Fruit fly (Drosophila melanogaster) whole organism, embryonic: ENCODE data around the gene CG6356.

Experiments
- B-H1 ChIP-seq: fragments of 200-800 bp; sonication (Bioruptor generic); IDR thresholded peaks from 3 replicates; pipeline ENCODE4 v1.3.6; 2022; ENCODE audit warnings: missing biosample characterization, missing genetic modification characterization
- Bdp1 ChIP-seq: fragments of 200-800 bp; sonication (Bioruptor generic); optimal IDR thresholded peaks from 3 replicates; lab custom pipeline; 2016; ENCODE audit warnings: missing biosample characterization, missing genetic modification characterization
- CG10147 ChIP-seq: fragments of 200-800 bp; sonication (Bioruptor generic); optimal IDR thresholded peaks from 2 replicates; lab custom pipeline; 2019; ENCODE audit warnings: missing biosample characterization, mild to moderate bottlenecking, missing genetic modification characterization, moderate library complexity
- CG1024 ChIP-seq: fragments of 200-800 bp; sonication (Bioruptor generic); IDR thresholded peaks from 2 replicates; pipeline ENCODE4 v1.3.6; 2022; ENCODE audit warnings: missing biosample characterization, missing genetic modification characterization
- CG10321 ChIP-seq: fragments of 200-800 bp; sonication (Bioruptor generic); IDR thresholded peaks from 2 replicates; pipeline ENCODE4 v1.3.6; 2022; ENCODE audit warnings: missing biosample characterization, missing genetic modification characterization
- CG11247 ChIP-seq: fragments of 200-800 bp; sonication (Bioruptor generic); IDR thresholded peaks from 2 replicates; pipeline ENCODE4 v1.3.6; 2022; ENCODE audit warnings: missing biosample characterization, missing genetic modification characterization
- CG11398 ChIP-seq: fragments of 200-800 bp; sonication (Bioruptor generic); optimal IDR thresholded peaks from 2 replicates; lab custom pipeline; 2016; ENCODE audit warnings: missing biosample characterization, missing genetic modification characterization
- CG12155 ChIP-seq: fragments of 200-800 bp; sonication (Bioruptor generic); optimal IDR thresholded peaks from 3 replicates; lab custom pipeline; 2016; ENCODE audit warnings: missing biosample characterization, missing genetic modification characterization
- CG12942 ChIP-seq: fragments of 200-800 bp; sonication (Bioruptor generic); optimal IDR thresholded peaks from 3 replicates; lab custom pipeline; 2016; ENCODE audit warnings: missing biosample characterization, missing genetic modification characterization
- CG16813 ChIP-seq: fragments of 200-800 bp; sonication (Bioruptor generic); IDR thresholded peaks from 3 replicates; pipeline ENCODE4 v1.3.6; 2022; ENCODE audit warnings: missing biosample characterization, missing genetic modification characterization; ENCODE audit not compliant: partially characterized antibody
- CG1832 ChIP-seq: fragments of 200-800 bp; sonication (Bioruptor generic); optimal IDR thresholded peaks from 2 replicates; lab custom pipeline; 2017; ENCODE audit warnings: missing biosample characterization, mild to moderate bottlenecking, missing genetic modification characterization, inconsistent platforms
- CG18599 ChIP-seq: fragments of 200-800 bp; sonication (Bioruptor generic); optimal IDR thresholded peaks from 3 replicates; lab custom pipeline; 2017; ENCODE audit warnings: missing biosample characterization, missing genetic modification characterization, mild to moderate bottlenecking, moderate library complexity, missing genetic modification reagents
- CG2120 ChIP-seq: fragments of 200-800 bp; sonication (Bioruptor generic); optimal IDR thresholded peaks from 3 replicates; lab custom pipeline; 2016; ENCODE audit warnings: missing biosample characterization, missing genetic modification characterization
- CG33213 ChIP-seq: fragments of 200-800 bp; sonication (Bioruptor generic); optimal IDR thresholded peaks from 3 replicates; lab custom pipeline; 2016; ENCODE audit warnings: missing biosample characterization, missing genetic modification characterization
- CG43689 ChIP-seq: fragments of 200-800 bp; sonication (Bioruptor generic); IDR thresholded peaks from 2 replicates; pipeline ENCODE4 v1.3.6; 2022; ENCODE audit warnings: missing biosample characterization, missing genetic modification characterization
- CG4854 ChIP-seq: fragments of 200-800 bp; sonication (Bioruptor generic); optimal IDR thresholded peaks from 2 replicates; lab custom pipeline; 2016; ENCODE audit warnings: missing biosample characterization, missing genetic modification characterization, inconsistent platforms
- CG9215 ChIP-seq: fragments of 200-800 bp; sonication (Bioruptor generic); IDR thresholded peaks from 2 replicates; pipeline ENCODE4 v1.3.6; 2022; ENCODE audit warnings: missing biosample characterization, missing genetic modification characterization
- CG9727 ChIP-seq: fragments of 200-800 bp; sonication (Bioruptor generic); optimal IDR thresholded peaks from 3 replicates; lab custom pipeline; 2017; ENCODE audit warnings: missing biosample characterization, mild to moderate bottlenecking, missing genetic modification characterization
- Elba2 ChIP-seq: fragments of 200-800 bp; sonication (Bioruptor generic); optimal IDR thresholded peaks from 3 replicates; lab custom pipeline; 2016; ENCODE audit warnings: missing biosample characterization, missing genetic modification characterization
- HLH3B ChIP-seq: fragments of 200-800 bp; sonication (Bioruptor generic); IDR thresholded peaks from 2 replicates; pipeline ENCODE4 v1.3.6; 2022; ENCODE audit warnings: missing biosample characterization, missing genetic modification characterization
- Hr78 ChIP-seq, 2 experiments: fragments of 200-800 bp in 1 of 2; fragments of >200 bp in 1 of 2; sonication (Bioruptor generic) in 1 of 2; optimal IDR thresholded peaks; 2 replicates each; lab custom pipeline; 2017 to 2019; ENCODE audit warnings: missing biosample characterization in 2 of 2, missing genetic modification characterization in 2 of 2, mild to moderate bottlenecking in 1 of 2, moderate library complexity in 1 of 2
- Lhr ChIP-seq: fragments of 200-800 bp; sonication (Bioruptor generic); optimal IDR thresholded peaks from 3 replicates; lab custom pipeline; 2017; ENCODE audit warnings: mild to moderate bottlenecking, missing biosample characterization, missing genetic modification reagents, missing genetic modification characterization
- MESR4 ChIP-seq: fragments of 200-800 bp; sonication (Bioruptor generic); optimal IDR thresholded peaks from 2 replicates; lab custom pipeline; 2018; ENCODE audit warnings: missing biosample characterization, mild to moderate bottlenecking, missing genetic modification characterization, moderate library complexity
- Oli ChIP-seq: fragments of 200-800 bp; sonication (Bioruptor generic); optimal IDR thresholded peaks from 2 replicates; lab custom pipeline; 2018; ENCODE audit warnings: missing biosample characterization, mild to moderate bottlenecking, missing genetic modification characterization, moderate library complexity
- Optix ChIP-seq: fragments of 200-800 bp; sonication (Bioruptor generic); IDR thresholded peaks from 3 replicates; pipeline ENCODE4 v1.3.6; 2022; ENCODE audit warnings: missing biosample characterization, missing genetic modification characterization
- Rfx ChIP-seq: fragments of 200-800 bp; sonication (Bioruptor generic); IDR thresholded peaks from 2 replicates; pipeline ENCODE4 v1.3.6; 2022; ENCODE audit warnings: missing biosample characterization, missing genetic modification characterization
- Rx ChIP-seq: fragments of 200-800 bp; sonication (Bioruptor generic); IDR thresholded peaks from 2 replicates; pipeline ENCODE4 v1.3.6; 2022; ENCODE audit warnings: missing biosample characterization, missing genetic modification characterization
- Side ChIP-seq: fragments of 200-800 bp; sonication (Bioruptor generic); optimal IDR thresholded peaks from 2 replicates; lab custom pipeline; 2016; ENCODE audit warnings: missing biosample characterization, missing genetic modification characterization
- Sin3A ChIP-seq: fragments of >200 bp; optimal IDR thresholded peaks from 2 replicates; lab custom pipeline; 2018
- Xrp1 ChIP-seq: fragments of 200-800 bp; sonication (Bioruptor generic); IDR thresholded peaks from 2 replicates; pipeline ENCODE4 v1.3.6; 2022; ENCODE audit warnings: missing biosample characterization, missing genetic modification characterization
- ab ChIP-seq: fragments of 200-800 bp; sonication (Bioruptor generic); optimal IDR thresholded peaks from 2 replicates; lab custom pipeline; 2016; ENCODE audit warnings: missing biosample characterization, missing genetic modification characterization
- amos ChIP-seq: fragments of 200-800 bp; sonication (Bioruptor generic); IDR thresholded peaks from 2 replicates; pipeline ENCODE4 v1.3.6; 2022; ENCODE audit warnings: missing biosample characterization, missing genetic modification characterization; ENCODE audit not compliant: partially characterized antibody
- bab2 ChIP-seq: fragments of 200-800 bp; sonication (Bioruptor generic); optimal IDR thresholded peaks from 2 replicates; lab custom pipeline; 2016; ENCODE audit warnings: missing biosample characterization, missing genetic modification characterization
- bbx ChIP-seq: fragments of 200-800 bp; sonication (Bioruptor generic); IDR thresholded peaks from 2 replicates; pipeline ENCODE4 v1.3.6; 2022; ENCODE audit warnings: missing biosample characterization, missing genetic modification characterization; ENCODE audit not compliant: partially characterized antibody
- chm ChIP-seq: fragments of 200-800 bp; sonication (Bioruptor generic); IDR thresholded peaks from 2 replicates; pipeline ENCODE4 v1.3.6; 2022; ENCODE audit warnings: missing biosample characterization, missing genetic modification characterization
- ci ChIP-seq: fragments of 200-800 bp; sonication (Bioruptor generic); IDR thresholded peaks from 3 replicates; pipeline ENCODE4 v1.3.6; 2022; ENCODE audit warnings: missing biosample characterization, missing genetic modification characterization
- dimm ChIP-seq: fragments of 200-800 bp; sonication (Bioruptor generic); IDR thresholded peaks from 2 replicates; pipeline ENCODE4 v1.3.6; 2022; ENCODE audit warnings: missing biosample characterization, missing genetic modification characterization
- ems ChIP-seq: fragments of 200-800 bp; sonication (Bioruptor generic); optimal IDR thresholded peaks from 3 replicates; lab custom pipeline; 2016; ENCODE audit warnings: missing biosample characterization, missing genetic modification characterization
- fd3F ChIP-seq: fragments of 200-800 bp; sonication (Bioruptor generic); optimal IDR thresholded peaks from 2 replicates; lab custom pipeline; 2018; ENCODE audit warnings: missing biosample characterization, mild to moderate bottlenecking, missing genetic modification characterization, moderate library complexity
- fd96Cb ChIP-seq: fragments of 200-800 bp; sonication (Bioruptor generic); optimal IDR thresholded peaks from 2 replicates; lab custom pipeline; 2018; ENCODE audit warnings: missing biosample characterization, mild to moderate bottlenecking, missing genetic modification characterization, moderate library complexity
- gfzf ChIP-seq: fragments of 200-800 bp; sonication (Bioruptor generic); optimal IDR thresholded peaks from 2 replicates; lab custom pipeline; 2016; ENCODE audit warnings: missing biosample characterization, mild to moderate bottlenecking, missing genetic modification characterization, moderate library complexity
- her ChIP-seq: fragments of 200-800 bp; sonication (Bioruptor generic); optimal IDR thresholded peaks from 2 replicates; lab custom pipeline; 2016; ENCODE audit warnings: missing biosample characterization, missing genetic modification characterization
- ken ChIP-seq: fragments of 200-800 bp; sonication (Bioruptor generic); IDR thresholded peaks from 3 replicates; pipeline ENCODE4 v1.3.6; 2022; ENCODE audit warnings: missing biosample characterization, missing genetic modification characterization
- lilli ChIP-seq: fragments of 200-800 bp; sonication (Bioruptor generic); optimal IDR thresholded peaks from 3 replicates; lab custom pipeline; 2016; ENCODE audit warnings: missing biosample characterization, missing genetic modification characterization
- mam ChIP-seq: fragments of 200-800 bp; sonication (Bioruptor generic); optimal IDR thresholded peaks from 3 replicates; lab custom pipeline; 2016; ENCODE audit warnings: missing biosample characterization, missing genetic modification characterization
- nerfin-1 ChIP-seq: fragments of 200-800 bp; sonication (Bioruptor generic); optimal IDR thresholded peaks from 3 replicates; lab custom pipeline; 2019; ENCODE audit warnings: missing biosample characterization, mild to moderate bottlenecking, missing genetic modification characterization, moderate library complexity
- p53 ChIP-seq: fragments of 200-800 bp; sonication (Bioruptor generic); optimal IDR thresholded peaks from 2 replicates; lab custom pipeline; 2016; ENCODE audit warnings: missing biosample characterization, missing genetic modification characterization
- pb ChIP-seq: fragments of 200-800 bp; sonication (Bioruptor generic); optimal IDR thresholded peaks from 3 replicates; lab custom pipeline; 2016; ENCODE audit warnings: missing biosample characterization, missing genetic modification characterization
- tgo ChIP-seq: fragments of 200-800 bp; sonication (Bioruptor generic); IDR thresholded peaks from 3 replicates; pipeline ENCODE4 v1.3.6; 2022; ENCODE audit warnings: missing biosample characterization, missing genetic modification characterization
- usp ChIP-seq: fragments of >200 bp; optimal IDR thresholded peaks from 2 replicates; lab custom pipeline; 2017; ENCODE audit warnings: missing biosample characterization, missing genetic modification characterization
- vvl ChIP-seq: fragments of 200-800 bp; sonication (Bioruptor generic); IDR thresholded peaks from 2 replicates; pipeline ENCODE4 v1.3.6; 2022; ENCODE audit warnings: missing biosample characterization, missing genetic modification characterization
- wdn ChIP-seq: fragments of 200-800 bp; sonication (Bioruptor generic); IDR thresholded peaks from 2 replicates; pipeline ENCODE4 v1.3.6; 2022; ENCODE audit warnings: missing biosample characterization, missing genetic modification characterization

CG6356 gene

DNA sequence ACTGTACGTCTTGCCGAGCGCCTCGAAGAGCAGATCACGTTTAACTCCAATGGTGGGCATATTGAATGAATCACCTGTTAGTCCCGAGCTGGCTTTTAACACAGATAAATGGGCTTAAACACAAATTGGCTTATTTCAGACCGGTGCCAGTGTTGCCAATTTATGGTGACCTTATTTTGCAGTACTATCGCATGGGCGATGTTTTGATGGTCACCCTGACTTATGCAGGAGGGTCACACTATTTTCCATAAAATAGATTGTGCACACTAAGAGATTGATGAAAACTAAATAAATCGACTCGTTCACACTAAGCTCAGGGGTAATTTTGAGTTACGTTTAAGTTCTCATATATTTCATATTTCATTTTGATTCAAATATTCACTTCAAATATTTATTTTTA is 31.3 kb upstream of the CG6356 start, which contains the start of gene beta-PheRS (continued):
- TF ChIP-seq ci (GFP tag; lab: Robert Waterston, UW), result peak; percentile 79
- 0 out of 2 replicates have a peak, but pooled peaks have one; percentile 27 for TF ChIP-seq Xrp1 (GFP tag; lab: Robert Waterston, UW)
- TF ChIP-seq bbx (GFP tag; lab: Robert Waterston, UW), result peak; percentile 92
- peak; percentile 35 for TF ChIP-seq CG12942 (GFP tag; lab: Kevin White, UChicago)
- TF ChIP-seq wdn (GFP tag; lab: Robert Waterston, UW), result 0 out of 2 replicates have a peak, but pooled peaks have one; percentile 31
- no peak for TF ChIP-seq CG18599 (GFP tag; lab: Kevin White, UChicago)
- no peak for TF ChIP-seq CG43689 (GFP tag; lab: Robert Waterston, UW)
- peak; percentile 91 for TF ChIP-seq Lhr (GFP tag; lab: Kevin White, UChicago)
- TF ChIP-seq CG4854 (GFP tag; lab: Kevin White, UChicago), result peak; percentile 73
- peak; percentile 75 for TF ChIP-seq CG2120 (GFP tag; lab: Kevin White, UChicago)
- 0 out of 2 replicates have a peak, but pooled peaks have one; percentile 30 for TF ChIP-seq Rx (GFP tag; lab: Robert Waterston, UW)
- TF ChIP-seq vvl (GFP tag; lab: Robert Waterston, UW), result peak; percentile 88
- TF ChIP-seq gfzf (GFP tag; lab: Kevin White, UChicago), result peak; percentile 78
- TF ChIP-seq Optix (GFP tag; lab: Robert Waterston, UW), result no peak
- no peak for TF ChIP-seq usp
- TF ChIP-seq B-H1 (GFP tag; lab: Robert Waterston, UW), result peak; percentile 22; the same call in 1 of the 3 replicates
- peak; percentile 43 for TF ChIP-seq p53
- TF ChIP-seq bab2 (GFP tag; lab: Kevin White, UChicago), result peak; percentile 44
- TF ChIP-seq HLH3B, result peak; percentile 42; the same call in 1 of the 2 replicates
- TF ChIP-seq CG11247 (GFP tag; lab: Robert Waterston, UW), result peak; percentile 32; the same call in 1 of the 2 replicates
- no peak for TF ChIP-seq CG10147 (GFP tag; lab: Kevin White, UChicago)
- peak; percentile 62 for TF ChIP-seq her (GFP tag; lab: Kevin White, UChicago)
- TF ChIP-seq CG1024 (GFP tag; lab: Robert Waterston, UW), result peak; percentile 70
- peak; percentile 52 for TF ChIP-seq CG12155
- peak; percentile 77 for TF ChIP-seq CG33213 (GFP tag; lab: Kevin White, UChicago)
- TF ChIP-seq CG9215 (GFP tag; lab: Robert Waterston, UW), result peak; percentile 50; the same call in 1 of the 2 replicates
- peak; percentile 97 for TF ChIP-seq amos
- TF ChIP-seq dimm (GFP tag; lab: Robert Waterston, UW), result no peak
- peak; percentile 19; the same call in 1 of the 2 replicates for TF ChIP-seq CG10321 (GFP tag; lab: Robert Waterston, UW)
- peak; percentile 66 for TF ChIP-seq mam (GFP tag; lab: Kevin White, UChicago)
- TF ChIP-seq ems (GFP tag; lab: Kevin White, UChicago), result peak; percentile 49
- peak; percentile 66 for TF ChIP-seq lilli (GFP tag; lab: Kevin White, UChicago)
- TF ChIP-seq fd96Cb, result peak; percentile 41
- TF ChIP-seq pb (GFP tag; lab: Kevin White, UChicago), result peak; percentile 1

dm6 chr3R:24258333-24258732 is 25.4 kb upstream of the CG6356 start:
- TF ChIP-seq tgo (no peak), her (GFP tag; lab: Kevin White, UChicago) (no peak), wdn (GFP tag; lab: Robert Waterston, UW) (no peak), Hr78 (GFP tag; optimal IDR thresholded peaks at IDR 0.05; lab: Kevin White, UChicago) (peak in 1 of 2 experiments; percentile 49), ken (GFP tag; lab: Robert Waterston, UW) (no peak), Oli (tag; lab: Kevin White, UChicago) (no peak), CG9727 (GFP tag; lab: Kevin White, UChicago) (no peak), Sin3A (lab: Kevin White, UChicago) (no peak), CG16813 (GFP tag; lab: Robert Waterston, UW) (no peak), ab (GFP tag; lab: Kevin White, UChicago) (no peak), fd3F (GFP tag; lab: Kevin White, UChicago) (no peak), MESR4 (GFP tag; lab: Kevin White, UChicago) (no peak), CG11398 (GFP tag; lab: Kevin White, UChicago) (no peak), chm (GFP tag; lab: Robert Waterston, UW) (no peak), Rfx (GFP tag; lab: Robert Waterston, UW) (no peak), Bdp1 (GFP tag; lab: Kevin White, UChicago) (no peak), Side (no peak), nerfin-1 (tag; lab: Kevin White, UChicago) (no peak), CG1832 (GFP tag; lab: Kevin White, UChicago) (no peak), Elba2 (peak; percentile 31)
